Worm (Caenorhabditis elegans) whole organism, L2 larva: ENCODE measurements around the gene alkb-8.

Experiments used
- aly-2 ChIP-seq: fragments of 150-350 bp; optimal IDR thresholded peaks from 2 replicates; lab custom pipeline; 2014; ENCODE audit warnings: missing biosample characterization, missing genetic modification characterization
- ama-1 ChIP-seq: fragments of 150-350 bp; optimal IDR thresholded peaks from 2 replicates; lab custom pipeline; 2018; ENCODE audit warnings: inconsistent platforms
- elt-3 ChIP-seq: sonication (generic microtip); optimal IDR thresholded peaks from 2 replicates; lab custom pipeline; 2017; ENCODE audit warnings: missing biosample characterization, missing genetic modification characterization
- fos-1 ChIP-seq: fragments of 150-350 bp; optimal IDR thresholded peaks from 2 replicates; lab custom pipeline; 2014; ENCODE audit warnings: missing biosample characterization, missing genetic modification characterization
- lin-39 ChIP-seq: fragments of 150-350 bp; optimal IDR thresholded peaks from 2 replicates; lab custom pipeline; 2014; ENCODE audit warnings: missing biosample characterization, missing genetic modification reagents, missing genetic modification characterization
- lsy-2 ChIP-seq, 2 experiments: fragments of 150-350 bp in 1 of 2; sonication (generic microtip) in 1 of 2; optimal IDR thresholded peaks; 2 replicates each; lab custom pipeline; 2014 to 2017; ENCODE audit warnings: missing biosample characterization in 2 of 2, missing genetic modification characterization in 2 of 2
- mab-5 ChIP-seq: fragments of 150-350 bp; optimal IDR thresholded peaks from 2 replicates; lab custom pipeline; 2014; ENCODE audit warnings: missing biosample characterization, missing genetic modification characterization
- mdl-1 ChIP-seq, 2 experiments: fragments of 150-350 bp in 1 of 2; sonication (generic microtip) in 1 of 2; optimal IDR thresholded peaks; 2 replicates each; lab custom pipeline; 2017; ENCODE audit warnings: missing biosample characterization in 2 of 2, missing genetic modification characterization in 2 of 2
- nhr-6 ChIP-seq: fragments of 150-350 bp; optimal IDR thresholded peaks from 2 replicates; lab custom pipeline; 2014; ENCODE audit warnings: missing biosample characterization, missing genetic modification characterization
- nhr-77 ChIP-seq: fragments of 150-350 bp; optimal IDR thresholded peaks from 2 replicates; lab custom pipeline; 2014; ENCODE audit warnings: missing biosample characterization, missing genetic modification characterization
- skn-1 ChIP-seq: sonication (generic microtip); optimal IDR thresholded peaks from 2 replicates; lab custom pipeline; 2017; ENCODE audit warnings: missing biosample characterization, missing genetic modification characterization
- unc-62 ChIP-seq: fragments of 150-350 bp; optimal IDR thresholded peaks from 2 replicates; lab custom pipeline; 2014; ENCODE audit warnings: missing biosample characterization, missing genetic modification reagents, missing genetic modification characterization

- TF ChIP-seq unc-62 (GFP tag; lab: Kevin White, UChicago) (no peak), mdl-1 (tag; optimal IDR thresholded peaks at IDR 0.05; lab: Kevin White, UChicago) (no peak), lsy-2 (tag; optimal IDR thresholded peaks at IDR 0.05; lab: Kevin White, UChicago) (no peak), ama-1 (lab: Kevin White, UChicago) (no peak), elt-3 (no peak), nhr-77 (tag; lab: Kevin White, UChicago) (no peak), fos-1 (tag; lab: Kevin White, UChicago) (no peak), mab-5 (tag; lab: Kevin White, UChicago) (no peak), lin-39 (tag; lab: Kevin White, UChicago) (no peak), aly-2 (tag; lab: Kevin White, UChicago) (no peak), skn-1 (tag; lab: Kevin White, UChicago) (no peak), nhr-6 (tag; lab: Kevin White, UChicago) (no peak)
These were observed 35.0 kb upstream of the alkb-8 start for ce11 chrIII:3674149-3674548.
